Fruit fly (Drosophila melanogaster) whole organism, embryonic: Measurements from ENCODE around the gene Adck5.

Experiments
- ATbp ChIP-seq: fragments of 200-800 bp; sonication (Bioruptor generic); optimal IDR thresholded peaks from 2 replicates; lab custom pipeline; 2017; ENCODE audit warnings: missing biosample characterization, mild to moderate bottlenecking, missing genetic modification characterization, missing genetic modification reagents
- CG11247 ChIP-seq: fragments of 200-800 bp; sonication (Bioruptor generic); IDR thresholded peaks from 2 replicates; pipeline ENCODE4 v1.3.6; 2022; ENCODE audit warnings: missing biosample characterization, missing genetic modification characterization
- CG12104 ChIP-seq: fragments of 200-800 bp; sonication (Bioruptor generic); optimal IDR thresholded peaks from 3 replicates; lab custom pipeline; 2016; ENCODE audit warnings: missing biosample characterization, missing genetic modification characterization
- CG15514 ChIP-seq: fragments of 200-800 bp; sonication (Bioruptor generic); optimal IDR thresholded peaks from 3 replicates; lab custom pipeline; 2017; ENCODE audit warnings: missing biosample characterization, missing genetic modification characterization, mild to moderate bottlenecking, moderate library complexity, missing genetic modification reagents
- CG16863 ChIP-seq: fragments of 200-800 bp; sonication (Bioruptor generic); optimal IDR thresholded peaks from 3 replicates; lab custom pipeline; 2016; ENCODE audit warnings: missing biosample characterization, missing genetic modification characterization
- CG32532 ChIP-seq: fragments of 200-800 bp; sonication (Bioruptor generic); IDR thresholded peaks from 2 replicates; pipeline ENCODE4 v1.3.6; 2022; ENCODE audit warnings: missing biosample characterization, missing genetic modification characterization
- CG3281 ChIP-seq: fragments of 200-800 bp; sonication (Bioruptor generic); optimal IDR thresholded peaks from 3 replicates; lab custom pipeline; 2017; ENCODE audit warnings: missing biosample characterization, mild to moderate bottlenecking, missing genetic modification characterization
- CG34422 ChIP-seq: fragments of 200-800 bp; sonication (Bioruptor generic); IDR thresholded peaks from 3 replicates; pipeline ENCODE4 v1.3.6; 2022; ENCODE audit warnings: missing biosample characterization, missing genetic modification characterization
- CG3726 ChIP-seq: fragments of 200-800 bp; sonication (Bioruptor generic); IDR thresholded peaks from 3 replicates; pipeline ENCODE4, ENCODE4 v1.3.6; 2022; ENCODE audit warnings: missing biosample characterization, missing genetic modification characterization
- CG3995 ChIP-seq: fragments of 200-800 bp; sonication (Bioruptor generic); optimal IDR thresholded peaks from 3 replicates; lab custom pipeline; 2016; ENCODE audit warnings: missing biosample characterization, missing genetic modification characterization
- CG4617 ChIP-seq: fragments of 200-800 bp; sonication (Bioruptor generic); optimal IDR thresholded peaks from 3 replicates; lab custom pipeline; 2016; ENCODE audit warnings: missing biosample characterization, missing genetic modification characterization, borderline replicate concordance
- CG6272 ChIP-seq: fragments of 200-800 bp; sonication (Bioruptor generic); IDR thresholded peaks from 2 replicates; pipeline ENCODE4 v1.3.6; 2022; ENCODE audit warnings: missing biosample characterization, missing genetic modification characterization
- CG6683 ChIP-seq: fragments of 200-800 bp; sonication (Bioruptor generic); optimal IDR thresholded peaks from 2 replicates; lab custom pipeline; 2017; ENCODE audit warnings: missing biosample characterization, mild to moderate bottlenecking, missing genetic modification characterization, missing genetic modification reagents
- CG6813 ChIP-seq: fragments of 200-800 bp; sonication (Bioruptor generic); optimal IDR thresholded peaks from 2 replicates; lab custom pipeline; 2017; ENCODE audit warnings: missing biosample characterization, missing genetic modification characterization, mild to moderate bottlenecking, moderate library complexity, missing genetic modification reagents
- CG8290 ChIP-seq, 3 experiments: fragments of 200-800 bp; sonication (Bioruptor generic); optimal IDR thresholded peaks; 2 replicates each; lab custom pipeline; 2016 to 2019; ENCODE audit warnings: missing biosample characterization in 3 of 3, missing genetic modification characterization in 3 of 3, mild to moderate bottlenecking in 2 of 3, moderate library complexity in 1 of 3
- HHEX ChIP-seq: fragments of 200-800 bp; sonication (Bioruptor generic); optimal IDR thresholded peaks from 3 replicates; lab custom pipeline; 2017; ENCODE audit warnings: missing biosample characterization, mild to moderate bottlenecking, missing genetic modification characterization, missing genetic modification reagents
- HmgD ChIP-seq: fragments of 200-800 bp; sonication (Bioruptor generic); optimal IDR thresholded peaks from 3 replicates; lab custom pipeline; 2016; ENCODE audit warnings: missing biosample characterization, missing genetic modification characterization
- Hmr ChIP-seq: fragments of 200-800 bp; sonication (Bioruptor generic); optimal IDR thresholded peaks from 3 replicates; lab custom pipeline; 2017; ENCODE audit warnings: mild to moderate bottlenecking, missing biosample characterization, missing genetic modification reagents, missing genetic modification characterization
- Kr ChIP-seq: fragments of 200-800 bp; sonication (Bioruptor generic); optimal IDR thresholded peaks from 2 replicates; lab custom pipeline; 2017; ENCODE audit warnings: missing biosample characterization, mild to moderate bottlenecking, missing genetic modification characterization
- Meics ChIP-seq: fragments of 200-800 bp; sonication (Bioruptor generic); optimal IDR thresholded peaks from 2 replicates; lab custom pipeline; 2017; ENCODE audit warnings: missing biosample characterization, mild to moderate bottlenecking, missing genetic modification characterization
- Opbp ChIP-seq: fragments of 200-800 bp; sonication (Bioruptor generic); IDR thresholded peaks from 3 replicates; pipeline ENCODE4 v1.3.6; 2022; ENCODE audit warnings: missing biosample characterization, missing genetic modification characterization; ENCODE audit not compliant: partially characterized antibody
- PHDP ChIP-seq: fragments of 200-800 bp; sonication (Bioruptor generic); optimal IDR thresholded peaks from 3 replicates; lab custom pipeline; 2018; ENCODE audit warnings: missing biosample characterization, mild to moderate bottlenecking, missing genetic modification characterization, moderate library complexity
- Poxn ChIP-seq: fragments of 200-800 bp; sonication (Bioruptor generic); IDR thresholded peaks from 2 replicates; pipeline ENCODE4 v1.3.6; 2022; ENCODE audit warnings: missing biosample characterization, missing genetic modification characterization
- Rfx ChIP-seq: fragments of 200-800 bp; sonication (Bioruptor generic); IDR thresholded peaks from 2 replicates; pipeline ENCODE4 v1.3.6; 2022; ENCODE audit warnings: missing biosample characterization, missing genetic modification characterization
- Xbp1 ChIP-seq: fragments of 200-800 bp; sonication (Bioruptor generic); optimal IDR thresholded peaks from 3 replicates; lab custom pipeline; 2016; ENCODE audit warnings: missing biosample characterization, mild to moderate bottlenecking, missing genetic modification characterization
- bab2 ChIP-seq: fragments of 200-800 bp; sonication (Bioruptor generic); optimal IDR thresholded peaks from 2 replicates; lab custom pipeline; 2016; ENCODE audit warnings: missing biosample characterization, missing genetic modification characterization
- bcd ChIP-seq: fragments of 200-800 bp; sonication (Bioruptor generic); optimal IDR thresholded peaks from 2 replicates; lab custom pipeline; 2017; ENCODE audit warnings: missing biosample characterization, mild to moderate bottlenecking, missing genetic modification characterization
- ci ChIP-seq: fragments of 200-800 bp; sonication (Bioruptor generic); IDR thresholded peaks from 3 replicates; pipeline ENCODE4 v1.3.6; 2022; ENCODE audit warnings: missing biosample characterization, missing genetic modification characterization
- fu2 ChIP-seq: fragments of 200-800 bp; sonication (Bioruptor generic); optimal IDR thresholded peaks from 2 replicates; lab custom pipeline; 2016; ENCODE audit warnings: missing biosample characterization, missing genetic modification characterization
- gcm2 ChIP-seq: fragments of 200-800 bp; sonication (Bioruptor generic); optimal IDR thresholded peaks from 2 replicates; lab custom pipeline; 2016; ENCODE audit warnings: missing biosample characterization, missing genetic modification characterization
- hkb ChIP-seq, 2 experiments: fragments of 200-800 bp in 1 of 2; fragments of >200 bp in 1 of 2; sonication (Bioruptor generic) in 1 of 2; IDR thresholded peaks in 1 of 2; optimal IDR thresholded peaks in 1 of 2; 2 replicates each; pipeline versions ENCODE4 v1.3.6 to Lab custom; 2017 to 2022; ENCODE audit warnings: missing biosample characterization in 1 of 2, missing genetic modification characterization in 1 of 2
- ken ChIP-seq: fragments of 200-800 bp; sonication (Bioruptor generic); IDR thresholded peaks from 3 replicates; pipeline ENCODE4 v1.3.6; 2022; ENCODE audit warnings: missing biosample characterization, missing genetic modification characterization
- klu ChIP-seq: fragments of 200-800 bp; sonication (Bioruptor generic); IDR thresholded peaks from 2 replicates; pipeline ENCODE4 v1.3.6; 2022; ENCODE audit warnings: missing biosample characterization, missing genetic modification characterization
- lab ChIP-seq: fragments of 200-800 bp; sonication (Bioruptor generic); optimal IDR thresholded peaks from 3 replicates; lab custom pipeline; 2017; ENCODE audit warnings: missing biosample characterization, missing genetic modification characterization, mild to moderate bottlenecking, moderate library complexity, missing genetic modification reagents
- lola ChIP-seq, 3 experiments: fragments of >200 bp in 2 of 3; fragments of 200-800 bp in 1 of 3; sonication (Bioruptor generic) in 1 of 3; optimal IDR thresholded peaks; 2 replicates each; lab custom pipeline; 2017 to 2019; ENCODE audit warnings: missing biosample characterization in 3 of 3, missing genetic modification characterization in 3 of 3, mild to moderate bottlenecking in 1 of 3, moderate library complexity in 1 of 3
- luna ChIP-seq: fragments of 200-800 bp; sonication (Bioruptor generic); optimal IDR thresholded peaks from 2 replicates; lab custom pipeline; 2016; ENCODE audit warnings: missing biosample characterization, missing genetic modification characterization
- org-1 ChIP-seq: fragments of 200-800 bp; sonication (Bioruptor generic); optimal IDR thresholded peaks from 2 replicates; lab custom pipeline; 2017; ENCODE audit warnings: missing biosample characterization, missing genetic modification characterization
- pan ChIP-seq, 4 experiments: fragments of >200 bp in 3 of 4; fragments of 200-800 bp in 1 of 4; sonication (Bioruptor generic) in 1 of 4; optimal IDR thresholded peaks in 3 of 4; IDR thresholded peaks in 1 of 4; 2 replicates each; pipeline versions ENCODE4 v1.3.6 to Lab custom; 2017 to 2022; ENCODE audit warnings: missing biosample characterization in 2 of 4, missing genetic modification characterization in 2 of 4, mixed read lengths in 1 of 4
- prd ChIP-seq, 3 experiments: fragments of >200 bp in 2 of 3; fragments of 200-800 bp in 1 of 3; sonication (Bioruptor generic) in 1 of 3; optimal IDR thresholded peaks in 2 of 3; IDR thresholded peaks in 1 of 3; 2 replicates in 2 of 3; 3 replicates in 1 of 3; pipeline versions ENCODE4 v1.3.6 to Lab custom; 2017 to 2022; ENCODE audit warnings: missing biosample characterization in 1 of 3, missing genetic modification characterization in 1 of 3
- scrt ChIP-seq: fragments of 200-800 bp; sonication (Bioruptor generic); optimal IDR thresholded peaks from 2 replicates; lab custom pipeline; 2018; ENCODE audit warnings: missing biosample characterization, mild to moderate bottlenecking, missing genetic modification characterization, moderate library complexity
- sens ChIP-seq: fragments of 200-800 bp; sonication (Bioruptor generic); peaks from one replicate; lab custom pipeline; 2016; ENCODE audit warnings: missing biosample characterization, missing genetic modification characterization
- slbo ChIP-seq: fragments of 200-800 bp; sonication (Bioruptor generic); IDR thresholded peaks from 2 replicates; pipeline ENCODE4 v1.3.6; 2022; ENCODE audit warnings: missing biosample characterization, missing genetic modification characterization
- sug ChIP-seq: fragments of 200-800 bp; optimal IDR thresholded peaks from 2 replicates; lab custom pipeline; 2019; ENCODE audit warnings: missing biosample characterization, mild to moderate bottlenecking, missing genetic modification characterization, moderate library complexity
- tio ChIP-seq: fragments of 200-800 bp; sonication (Bioruptor generic); optimal IDR thresholded peaks from 2 replicates; lab custom pipeline; 2017; ENCODE audit warnings: missing biosample characterization, missing genetic modification characterization, inconsistent platforms
- trem ChIP-seq: fragments of 200-800 bp; optimal IDR thresholded peaks from 3 replicates; lab custom pipeline; 2019; ENCODE audit warnings: missing biosample characterization, mild to moderate bottlenecking, missing genetic modification characterization, moderate library complexity
- unpg ChIP-seq: fragments of 200-800 bp; sonication (Bioruptor generic); optimal IDR thresholded peaks from 3 replicates; lab custom pipeline; 2018; ENCODE audit warnings: missing biosample characterization, mild to moderate bottlenecking, missing genetic modification characterization, moderate library complexity
- usp ChIP-seq: fragments of >200 bp; optimal IDR thresholded peaks from 2 replicates; lab custom pipeline; 2017; ENCODE audit warnings: missing biosample characterization, missing genetic modification characterization
- vnd ChIP-seq: fragments of 200-800 bp; sonication (Bioruptor generic); IDR thresholded peaks from 3 replicates; pipeline ENCODE4 v1.3.6; 2022; ENCODE audit warnings: missing biosample characterization, missing genetic modification characterization; ENCODE audit not compliant: partially characterized antibody
- zfh2 ChIP-seq: fragments of 200-800 bp; sonication (Bioruptor generic); optimal IDR thresholded peaks from 2 replicates; lab custom pipeline; 2016; ENCODE audit warnings: missing biosample characterization, missing genetic modification characterization

Gene Adck5

dm6 chr3L:11190022-11190421 is 20.4 kb downstream of the Adck5 start (continued):
- TF ChIP-seq slbo (no peak), Poxn (no peak), lola (GFP tag; optimal IDR thresholded peaks at IDR 0.05; lab: Kevin White, UChicago) (no peak), bcd (no peak), ATbp (peak; percentile 10), Xbp1 (GFP tag; lab: Kevin White, UChicago) (no peak), CG32532 (GFP tag; lab: Robert Waterston, UW) (no peak), CG12104 (no peak), Kr (no peak), unpg (no peak), sens (GFP tag; lab: Kevin White, UChicago) (peak; percentile 46), Meics (peak; percentile 35), Opbp (GFP tag; lab: Robert Waterston, UW) (no peak), ken (GFP tag; lab: Robert Waterston, UW) (no peak), klu (GFP tag; lab: Robert Waterston, UW) (no peak), pan (optimal IDR thresholded peaks at IDR 0.05; lab: Kevin White, UChicago) (no peak), pan (GFP tag; optimal IDR thresholded peaks at IDR 0.05 in 1 of 2, IDR thresholded peaks at IDR 0.05 in 1 of 2) (no peak), vnd (GFP tag; lab: Robert Waterston, UW) (no peak), HHEX (GFP tag; lab: Kevin White, UChicago) (peak; percentile 2), scrt (GFP tag; lab: Kevin White, UChicago) (peak; percentile 21), CG34422 (GFP tag; lab: Robert Waterston, UW) (no peak), org-1 (GFP tag; lab: Kevin White, UChicago) (no peak), Hmr (peak; percentile 45), HmgD (GFP tag; lab: Kevin White, UChicago) (no peak), trem (no peak), CG3726 (no peak), CG3281 (peak; percentile 29), fu2 (GFP tag; lab: Kevin White, UChicago) (no peak), Rfx (GFP tag; lab: Robert Waterston, UW) (no peak), hkb (optimal IDR thresholded peaks at IDR 0.05; lab: Kevin White, UChicago) (no peak), hkb (GFP tag; IDR thresholded peaks at IDR 0.05; lab: Robert Waterston, UW) (no peak), CG15514 (GFP tag; lab: Kevin White, UChicago) (peak; percentile 19), CG3995 (no peak), CG16863 (GFP tag; lab: Kevin White, UChicago) (no peak), CG4617 (GFP tag; lab: Kevin White, UChicago) (no peak), ci (GFP tag; lab: Robert Waterston, UW) (no peak), CG8290 (GFP tag; optimal IDR thresholded peaks at IDR 0.05; lab: Kevin White, UChicago) (no peak), CG8290 (tag; optimal IDR thresholded peaks at IDR 0.05; lab: Kevin White, UChicago) (peak in 1 of 2 experiments; percentile 42), PHDP (tag; lab: Kevin White, UChicago) (peak; percentile 24), gcm2 (GFP tag; lab: Kevin White, UChicago) (no peak), CG11247 (GFP tag; lab: Robert Waterston, UW) (0 out of 2 replicates have a peak, but pooled peaks have one; percentile 7), CG6813 (GFP tag; lab: Kevin White, UChicago) (peak; percentile 15), lab (GFP tag; lab: Kevin White, UChicago) (peak; percentile 56), prd (optimal IDR thresholded peaks at IDR 0.05; lab: Kevin White, UChicago) (no peak), prd (GFP tag; IDR thresholded peaks at IDR 0.05; lab: Robert Waterston, UW) (no peak), sug (tag; lab: Kevin White, UChicago) (no peak), tio (GFP tag; lab: Kevin White, UChicago) (no peak), luna (GFP tag; lab: Kevin White, UChicago) (no peak), bab2 (GFP tag; lab: Kevin White, UChicago) (no peak), CG6683 (GFP tag; lab: Kevin White, UChicago) (no peak), zfh2 (GFP tag; lab: Kevin White, UChicago) (no peak), usp (no peak), CG6272 (no peak)
